Worm (Caenorhabditis elegans) whole organism, L4/young adult: Measurements from ENCODE around the gene hphd-1.
A peak's percentile ranks its signal among the peaks of the same experiment; 100 is the strongest.

ENCODE experiments used
- W03F9.2 ChIP-seq: fragments of 150-350 bp; optimal IDR thresholded peaks from 2 replicates; lab custom pipeline; 2014; ENCODE audit warnings: missing biosample characterization, missing genetic modification characterization
- dao-5 ChIP-seq: sonication (generic microtip); optimal IDR thresholded peaks from 2 replicates; lab custom pipeline; 2016; ENCODE audit warnings: missing genotype, missing genetic modification characterization, moderate library complexity, missing compliant biosample characterization
- him-1 ChIP-seq: sonication (generic microtip); optimal IDR thresholded peaks from 2 replicates; lab custom pipeline; 2016; ENCODE audit warnings: missing genotype, missing genetic modification reagents, missing genetic modification characterization, missing compliant biosample characterization

hphd-1 gene

DNA sequence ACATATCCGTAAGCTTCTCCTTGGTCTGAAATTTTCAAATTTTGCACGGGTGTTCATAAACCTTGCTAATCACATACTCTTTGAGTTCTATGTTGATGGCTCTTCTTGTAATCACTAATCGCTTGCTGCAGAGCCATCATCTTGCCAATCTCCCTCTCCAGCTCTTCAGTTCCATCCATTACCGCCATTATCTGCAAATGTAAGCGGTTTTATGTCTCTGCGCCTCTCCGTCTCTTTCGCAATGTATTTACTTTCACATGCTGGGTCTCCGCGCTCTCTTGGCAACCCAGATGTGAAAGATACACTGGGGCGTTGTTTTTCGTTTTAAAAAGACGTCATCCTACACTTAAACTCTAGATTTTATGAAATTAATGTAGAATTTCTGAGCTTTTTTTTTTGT is 43.1 kb downstream of the hphd-1 start:
- TF ChIP-seq him-1 (tag; lab: Kevin White, UChicago) (no peak), W03F9.2 (tag; lab: Kevin White, UChicago) (no peak), dao-5 (no peak)

DNA sequence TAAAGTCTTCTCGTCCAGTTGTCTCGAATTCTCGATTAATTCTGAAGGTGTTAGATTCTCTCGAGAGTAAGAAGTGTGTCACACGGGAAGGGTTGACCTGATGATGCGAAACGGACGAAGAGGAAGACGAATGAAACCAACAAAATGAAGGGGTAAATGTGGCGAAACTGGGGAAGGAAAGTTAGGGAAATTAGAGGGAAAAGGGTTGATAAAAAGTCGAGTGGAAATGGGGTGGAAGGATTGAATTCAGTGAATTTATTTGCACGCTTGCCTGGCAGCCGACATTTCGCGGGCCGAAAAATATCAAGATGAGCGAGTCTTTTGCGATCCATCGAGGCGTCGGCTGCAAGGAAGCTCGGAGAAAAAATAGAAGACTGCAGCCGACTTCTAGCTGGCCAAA is 48.2 kb downstream of the hphd-1 start, which contains the start of gene F58G1.7:
F58G1.7 (minus strand) TSS at position 101 of the 400 bp plus-strand sequence.
- no peak for TF ChIP-seq W03F9.2 (tag; lab: Kevin White, UChicago)
- no peak for TF ChIP-seq him-1 (tag; lab: Kevin White, UChicago)
- no peak for TF ChIP-seq dao-5

DNA sequence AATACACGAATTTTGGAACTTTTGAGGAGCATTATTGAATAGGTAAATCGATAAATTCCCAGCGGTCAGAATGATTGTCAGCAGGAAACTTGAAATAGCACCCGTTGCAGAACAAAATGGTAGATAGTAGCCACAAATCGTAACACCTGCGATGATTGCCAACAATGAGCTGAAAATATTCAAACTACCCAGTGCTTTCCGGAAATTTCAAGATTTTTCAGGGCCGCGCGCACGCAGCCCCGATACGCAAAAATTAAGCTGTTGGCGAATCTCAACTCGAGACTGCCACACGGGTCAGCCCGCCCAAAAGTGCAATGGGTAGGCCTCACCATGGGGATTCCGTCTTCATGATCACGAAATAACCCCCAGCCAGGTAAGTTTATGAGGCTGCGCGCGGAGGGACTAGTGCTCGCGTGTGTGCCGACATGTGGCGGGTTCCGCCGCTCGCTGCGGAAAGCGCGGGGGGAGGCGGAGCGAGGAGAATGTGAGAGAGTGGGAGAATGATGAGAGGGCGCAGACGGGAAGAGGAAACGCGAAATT is 51.7 kb downstream of the hphd-1 start:
- TF ChIP-seq him-1 (tag; lab: Kevin White, UChicago), result peak; percentile 82
- TF ChIP-seq W03F9.2 (tag; lab: Kevin White, UChicago), result peak; percentile 80
- peak; percentile 85 for TF ChIP-seq dao-5
